Fruit fly (Drosophila melanogaster): ENCODE measurements around the gene CG43131.

- TF ChIP-seq Myc (optimal IDR thresholded peaks at IDR 0.05) (no peak), brk (GFP tag; optimal IDR thresholded peaks at IDR 0.05) (no peak), HLH106 (tag; optimal IDR thresholded peaks at IDR 0.05) (peak; percentile 83), jim (GFP tag; optimal IDR thresholded peaks at IDR 0.05) (no peak), Dfd (GFP tag; optimal IDR thresholded peaks at IDR 0.05) (peak; percentile 68), dsf (GFP tag; optimal IDR thresholded peaks at IDR 0.05; ENCODE audit: borderline replicate concordance) (peak; percentile 1), h (GFP tag; optimal IDR thresholded peaks at IDR 0.05) (peak; percentile 84), br (GFP tag; optimal IDR thresholded peaks at IDR 0.05) (peak; percentile 79), GATAd (GFP tag; optimal IDR thresholded peaks at IDR 0.05) (no peak), usp (GFP tag; optimal IDR thresholded peaks at IDR 0.05) (no peak)
Measured at dm6 chr3R:5112814-5113486, 4.0 kb upstream of the CG43131 start.

Measured in whole organism, wandering third instar larva.